Worm (Caenorhabditis elegans): ENCODE data around the gene clec-212.

clec-212 gene

ce11 chrV:7521304-7521703 lies 48.9 kb downstream of the clec-212 start:
- TF ChIP-seq pqm-1 (tag; optimal IDR thresholded peaks at IDR 0.05) (peak; percentile 89), nhr-67 (tag; optimal IDR thresholded peaks at IDR 0.05) (no peak), elt-2 (tag; optimal IDR thresholded peaks at IDR 0.05) (peak; percentile 75)

- TF ChIP-seq snpc-4 (tag; optimal IDR thresholded peaks at IDR 0.05) (no peak), nhr-28 (tag; optimal IDR thresholded peaks at IDR 0.05) (no peak), aly-2 (tag; optimal IDR thresholded peaks at IDR 0.05) (no peak), daf-12 (tag; optimal IDR thresholded peaks at IDR 0.05) (no peak), ceh-28 (tag; optimal IDR thresholded peaks at IDR 0.05) (no peak)
Observed at ce11 chrV:7520077-7520476, 50.1 kb downstream of the clec-212 start, which contains the start of gene srb-19. TSS of gene srb-19 (minus strand) at chrV:7520177.
